Worm (Caenorhabditis elegans) whole organism, L4/young adult: ENCODE measurements around the gene Y57A10A.14.
"Not testable (repeated sequence)": the region's sequence is repeated elsewhere in the genome, so short reads cannot be mapped to it uniquely, and the experiment has no call there.

ENCODE experiments used
- W03F9.2 ChIP-seq: fragments of 150-350 bp; optimal IDR thresholded peaks from 2 replicates; lab custom pipeline; 2014; ENCODE audit warnings: missing biosample characterization, missing genetic modification characterization
- dao-5 ChIP-seq: sonication (generic microtip); optimal IDR thresholded peaks from 2 replicates; lab custom pipeline; 2016; ENCODE audit warnings: missing genotype, missing genetic modification characterization, moderate library complexity, missing compliant biosample characterization
- him-1 ChIP-seq: sonication (generic microtip); optimal IDR thresholded peaks from 2 replicates; lab custom pipeline; 2016; ENCODE audit warnings: missing genotype, missing genetic modification reagents, missing genetic modification characterization, missing compliant biosample characterization

Y57A10A.14 gene

DNA sequence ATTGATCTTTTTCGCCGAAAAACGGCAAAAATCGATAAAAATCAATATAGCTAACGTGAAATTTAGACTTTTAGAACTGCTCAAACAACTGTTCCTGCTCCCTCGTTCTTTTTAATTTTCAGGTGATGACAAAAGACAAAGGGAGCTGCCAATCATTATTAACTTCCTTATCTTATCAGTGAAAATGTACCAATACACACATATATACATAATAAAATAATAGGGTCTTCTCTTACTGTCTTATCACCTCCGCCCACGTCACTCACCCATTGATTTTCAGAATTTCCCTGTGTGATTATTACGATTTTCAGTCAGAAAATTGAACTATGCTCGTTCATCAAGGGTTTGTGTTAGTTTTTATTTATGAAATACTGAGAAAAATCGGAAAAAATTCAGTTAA, at the start of gene Y57A10A.14:
Y57A10A.14 (plus strand) TSS at position 228 of the 400 bp plus-strand sequence.
- TF ChIP-seq dao-5 (tag; lab: Kevin White, UChicago) (no peak), W03F9.2 (tag; lab: Kevin White, UChicago) (no peak), him-1 (tag; lab: Kevin White, UChicago) (no peak)

ce11 chrII:12137983-12138382, 47.8 kb upstream of the Y57A10A.14 start:
- no peak for TF ChIP-seq dao-5 (tag; lab: Kevin White, UChicago)
- no peak for TF ChIP-seq him-1 (tag; lab: Kevin White, UChicago)
- no peak for TF ChIP-seq W03F9.2 (tag; lab: Kevin White, UChicago)

ce11 chrII:12143558-12143957, 42.2 kb upstream of the Y57A10A.14 start:
- TF ChIP-seq W03F9.2 (tag; lab: Kevin White, UChicago) (no peak), him-1 (tag; lab: Kevin White, UChicago) (no peak), dao-5 (tag; lab: Kevin White, UChicago) (no peak)

ce11 chrII:12147331-12147730, 38.4 kb upstream of the Y57A10A.14 start, which contains the start of gene Y57A10A.2:
TSS of gene Y57A10A.2 (plus strand) at chrII:12147631.
- no peak for TF ChIP-seq dao-5 (tag; lab: Kevin White, UChicago)
- no peak for TF ChIP-seq him-1 (tag; lab: Kevin White, UChicago)
- TF ChIP-seq W03F9.2 (tag; lab: Kevin White, UChicago): no peak

- TF ChIP-seq W03F9.2 (tag; lab: Kevin White, UChicago) (no peak), dao-5 (tag; lab: Kevin White, UChicago) (no peak), him-1 (tag; lab: Kevin White, UChicago) (no peak)
Observed at ce11 chrII:12150227-12150626, 35.5 kb upstream of the Y57A10A.14 start.

DNA sequence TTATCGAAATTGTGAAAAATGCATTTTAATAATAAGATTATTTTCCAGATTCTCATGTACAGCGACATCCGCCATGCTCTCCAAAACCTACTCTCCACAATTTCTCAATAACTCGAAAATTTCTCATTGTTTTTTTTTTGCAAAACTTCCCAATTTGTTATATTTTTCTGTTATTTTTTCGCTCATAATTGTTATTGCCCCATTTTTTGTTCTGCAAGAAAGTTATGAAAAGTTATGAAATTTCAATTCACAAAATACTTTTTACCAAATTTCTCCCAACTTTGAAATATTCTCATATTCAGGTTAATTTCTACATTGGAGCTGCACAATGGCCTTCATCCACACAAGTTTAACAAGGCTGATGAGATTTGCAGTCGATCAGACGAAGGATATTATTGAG, 34.1 kb upstream of the Y57A10A.14 start, which contains the start of gene Y57A10A.4:
Y57A10A.4 (plus strand) TSS at position 301 of the 400 bp plus-strand sequence.
- not testable (repeated sequence) for TF ChIP-seq dao-5, him-1, W03F9.2 (tag; lab: Kevin White, UChicago)

DNA sequence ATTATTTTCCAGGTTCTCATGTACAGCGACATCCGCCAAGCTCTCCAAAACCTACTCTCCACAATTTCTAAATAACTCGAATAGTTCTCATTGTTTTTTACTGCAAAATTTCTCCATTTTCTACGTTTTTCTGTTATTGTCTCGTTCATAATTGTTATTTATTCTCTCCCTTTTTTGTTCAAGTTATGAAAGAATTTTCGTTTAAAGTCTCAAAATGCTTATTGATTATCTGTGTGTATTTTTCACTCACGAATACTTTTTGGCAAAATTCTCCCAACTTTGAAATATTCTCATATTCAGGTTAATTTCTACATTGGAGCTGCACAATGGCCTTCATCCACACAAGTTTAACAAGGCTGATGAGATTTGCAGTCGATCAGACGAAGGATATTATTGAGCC, 31.6 kb upstream of the Y57A10A.14 start, which contains the start of gene Y57A10A.5:
Y57A10A.5 (plus strand) TSS at position 301 of the 400 bp plus-strand sequence.
- not testable (repeated sequence) for TF ChIP-seq him-1, dao-5, W03F9.2 (tag; lab: Kevin White, UChicago)

DNA sequence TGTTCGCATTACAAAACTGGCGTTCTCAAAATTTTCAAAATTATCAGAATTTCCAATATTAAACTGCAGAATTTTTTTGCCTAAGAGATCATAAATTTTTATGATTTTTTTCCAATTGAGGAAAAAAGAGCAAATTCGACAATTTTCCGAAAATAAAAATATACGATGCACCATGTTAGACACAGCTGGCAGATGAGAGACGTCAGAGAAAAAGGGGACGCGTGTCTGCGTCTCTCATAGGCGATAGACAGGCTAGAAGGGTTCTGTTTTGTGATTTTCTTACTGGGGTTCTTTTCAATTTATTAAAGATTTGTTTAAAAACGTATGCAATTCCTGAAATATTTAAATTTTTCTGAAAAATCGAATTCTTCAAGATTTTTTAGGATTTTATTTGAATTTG, 22.7 kb upstream of the Y57A10A.14 start:
- no peak for TF ChIP-seq W03F9.2 (tag; lab: Kevin White, UChicago)
- no peak for TF ChIP-seq dao-5 (tag; lab: Kevin White, UChicago)
- TF ChIP-seq him-1 (tag; lab: Kevin White, UChicago): no peak

DNA sequence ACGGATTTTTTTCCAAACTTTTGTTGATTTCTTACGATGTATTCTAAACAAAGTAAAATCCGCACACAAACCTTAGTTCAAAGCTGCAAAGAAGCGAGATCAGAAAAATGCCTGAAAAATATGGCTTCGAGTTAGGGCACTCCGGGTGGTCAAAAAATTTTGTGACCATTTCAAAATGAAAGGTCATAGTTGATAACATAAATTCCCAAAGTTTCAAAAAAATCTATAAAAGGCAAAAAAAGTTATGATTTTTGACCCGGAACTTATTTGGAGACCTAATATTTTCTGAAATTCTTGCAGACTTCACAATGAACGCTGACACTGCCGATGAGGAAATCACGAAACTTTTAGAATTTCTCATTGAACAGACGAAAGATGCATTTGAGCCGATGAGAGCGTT, 21.2 kb upstream of the Y57A10A.14 start, which contains the start of gene Y57A10A.8:
Y57A10A.8 (plus strand) TSS at position 301 of the 400 bp plus-strand sequence.
- TF ChIP-seq him-1, dao-5, W03F9.2 (tag; lab: Kevin White, UChicago): not testable (repeated sequence)

DNA sequence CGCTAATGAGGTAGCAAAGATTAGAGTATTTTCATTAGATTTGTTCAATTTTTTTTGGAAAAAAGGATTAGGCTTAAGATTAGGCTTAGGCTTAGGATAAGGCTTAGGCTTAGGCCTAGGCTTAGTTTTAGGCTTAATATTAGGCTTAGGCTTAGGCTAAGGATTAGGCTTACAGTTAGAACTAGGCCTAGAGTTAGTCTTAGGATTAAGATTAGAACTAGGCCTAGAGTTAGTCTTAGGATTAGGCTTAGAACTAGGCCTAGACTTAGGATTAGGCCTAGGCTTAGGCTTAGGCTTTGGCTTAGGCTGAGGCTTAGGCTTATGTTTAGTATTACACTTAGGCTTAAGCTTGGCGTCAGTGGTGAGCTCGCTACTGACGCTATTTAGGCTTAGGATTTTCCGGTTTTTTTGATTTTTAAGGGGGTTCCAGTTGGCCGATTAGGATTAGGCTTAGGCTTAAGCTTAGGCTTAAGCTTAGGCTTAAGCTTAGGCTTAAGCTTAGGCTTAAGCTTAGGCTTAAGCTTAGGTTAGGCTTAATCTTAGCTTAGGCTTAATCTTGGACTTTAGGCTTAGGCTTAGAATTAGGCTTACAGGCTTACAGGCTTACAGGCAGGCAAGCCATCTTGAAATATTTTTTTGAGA, 16.1 kb upstream of the Y57A10A.14 start:
- TF ChIP-seq dao-5 (tag; lab: Kevin White, UChicago): no peak
- TF ChIP-seq him-1 (tag; lab: Kevin White, UChicago): no peak
- no peak for TF ChIP-seq W03F9.2 (tag; lab: Kevin White, UChicago)

ce11 chrII:12172273-12172672, 13.5 kb upstream of the Y57A10A.14 start, which contains the start of gene rol-1:
TSS of gene rol-1 (plus strand) at chrII:12172573.
- no peak for TF ChIP-seq W03F9.2 (tag; lab: Kevin White, UChicago)
- TF ChIP-seq him-1 (tag; lab: Kevin White, UChicago): no peak
- TF ChIP-seq dao-5 (tag; lab: Kevin White, UChicago): no peak

DNA sequence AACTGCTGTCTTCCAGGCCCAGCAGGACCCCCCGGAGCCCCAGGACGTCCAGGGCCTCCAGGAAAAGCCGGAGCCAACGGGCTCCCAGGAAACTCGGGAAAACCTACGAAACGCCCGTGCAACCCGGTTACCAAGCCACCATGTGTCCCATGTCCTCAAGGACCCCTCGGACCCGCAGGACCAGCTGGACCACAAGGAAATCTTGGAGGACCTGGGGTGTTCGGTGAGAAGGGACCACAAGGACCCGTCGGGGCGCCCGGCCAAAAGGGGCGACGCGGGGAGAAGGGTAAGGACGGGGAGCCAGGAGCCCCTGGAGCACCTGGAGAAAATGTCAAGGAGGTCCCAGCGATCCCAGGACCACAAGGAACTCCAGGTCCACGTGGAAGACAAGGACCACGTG, 10.3 kb upstream of the Y57A10A.14 start:
- TF ChIP-seq W03F9.2 (tag; lab: Kevin White, UChicago) (no peak), him-1 (tag; lab: Kevin White, UChicago) (no peak), dao-5 (tag; lab: Kevin White, UChicago) (no peak)

DNA sequence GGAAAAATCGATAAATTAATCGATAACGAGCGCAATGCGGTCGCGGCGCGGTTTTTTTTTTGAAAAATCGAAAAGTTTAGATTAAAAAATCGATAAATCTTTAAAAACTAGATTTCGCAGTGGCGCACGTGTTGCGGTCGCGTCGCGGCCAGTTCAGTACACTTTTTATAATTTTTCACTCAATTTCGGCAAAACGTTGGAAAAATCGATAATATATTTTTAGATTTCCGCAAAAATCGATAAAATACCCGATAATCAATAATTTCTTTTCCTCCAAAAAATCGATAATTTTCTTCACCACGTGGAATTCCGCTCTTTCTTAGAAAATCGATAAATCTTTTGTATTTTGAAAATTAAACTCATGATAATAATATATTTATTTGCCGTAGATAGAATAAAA, 9.2 kb upstream of the Y57A10A.14 start:
- TF ChIP-seq him-1 (tag; lab: Kevin White, UChicago) (no peak), dao-5 (tag; lab: Kevin White, UChicago) (no peak), W03F9.2 (tag; lab: Kevin White, UChicago) (no peak)
